Fruit fly (Drosophila melanogaster): ENCODE results near the gene CG7987.
A peak's percentile ranks its signal among the peaks of the same experiment; 100 is the strongest.

- no peak for TF ChIP-seq kay (GFP tag; ENCODE audit: borderline replicate concordance)
- peak; percentile 14 for TF ChIP-seq CG7101 (tag; optimal IDR thresholded peaks at IDR 0.05)
- TF ChIP-seq Mnt (GFP tag; optimal IDR thresholded peaks at IDR 0.05): peak; percentile 8
- no peak for TF ChIP-seq CG33017 (tag; optimal IDR thresholded peaks at IDR 0.05)
- no peak for TF ChIP-seq CG14711 (tag; optimal IDR thresholded peaks at IDR 0.05)
- TF ChIP-seq tj (GFP tag; optimal IDR thresholded peaks at IDR 0.05): no peak
- no peak for TF ChIP-seq Hr96 (GFP tag; optimal IDR thresholded peaks at IDR 0.05)
- no peak for TF ChIP-seq CG11617 (GFP tag; optimal IDR thresholded peaks at IDR 0.05)
- no peak for TF ChIP-seq cnc (optimal IDR thresholded peaks at IDR 0.05)
- TF ChIP-seq Clk (GFP tag; optimal IDR thresholded peaks at IDR 0.05): no peak
- TF ChIP-seq cic (GFP tag; optimal IDR thresholded peaks at IDR 0.05): no peak
Measured at dm6 chr3R:14575718-14576187, at the start of gene CG7987.
